Fruit fly (Drosophila melanogaster) whole organism, wandering third instar larva: Measurements from ENCODE around the gene Hrd3.

Experiments used
- CG9705 ChIP-seq: fragments of 200-800 bp; sonication (Bioruptor generic); optimal IDR thresholded peaks from 2 replicates; lab custom pipeline; 2018; ENCODE audit warnings: missing biosample characterization, mild to moderate bottlenecking, missing genetic modification characterization
- CrebA ChIP-seq: fragments of 200-800 bp; sonication (Bioruptor generic); optimal IDR thresholded peaks from 2 replicates; lab custom pipeline; 2016; ENCODE audit warnings: missing biosample characterization, mild to moderate bottlenecking, missing genetic modification characterization, borderline replicate concordance
- N ChIP-seq: fragments of >200 bp; optimal IDR thresholded peaks from 2 replicates; lab custom pipeline; 2018; ENCODE audit warnings: missing biosample characterization, missing external identifiers, missing genetic modification characterization
- jim ChIP-seq: fragments of 175-275, 200-325 bp; sonication (Bioruptor generic); optimal IDR thresholded peaks from 2 replicates; lab custom pipeline; 2016; ENCODE audit warnings: missing biosample characterization, mild to moderate bottlenecking, missing genetic modification characterization

DNA sequence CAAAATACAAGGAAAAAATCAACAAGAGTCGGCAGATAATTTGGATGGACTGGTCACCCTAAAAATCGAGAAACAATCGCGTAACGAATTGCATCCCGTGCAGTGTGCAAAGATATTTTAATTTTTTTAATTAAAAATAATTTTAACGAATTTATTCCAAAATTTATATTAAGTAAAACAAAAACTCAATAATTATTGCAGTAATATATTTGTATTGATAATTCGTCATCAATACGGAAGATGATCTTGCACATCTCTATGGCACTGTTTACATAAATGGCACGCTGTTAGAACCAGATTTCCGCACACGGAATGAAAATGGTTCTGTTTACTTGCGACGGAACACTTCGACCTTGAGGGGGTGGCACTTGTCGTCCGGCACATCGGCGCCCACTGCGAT, 14.5 kb upstream of the Hrd3 start, which contains the start of gene tst:
- TF ChIP-seq jim: no peak
- TF ChIP-seq CrebA (GFP tag; lab: Kevin White, UChicago): no peak
- peak; percentile 45 for TF ChIP-seq CG9705 (GFP tag; lab: Kevin White, UChicago)
- TF ChIP-seq N (GFP tag; lab: Kevin White, UChicago): no peak
